Fruit fly (Drosophila melanogaster) whole organism, embryonic: ENCODE data around the gene CG4757.

Experiments
- Antp ChIP-seq: fragments of 200-800 bp; sonication (Bioruptor generic); optimal IDR thresholded peaks from 3 replicates; lab custom pipeline; 2016; ENCODE audit warnings: missing biosample characterization, missing genetic modification characterization
- CG10209 ChIP-seq: fragments of 200-800 bp; sonication (Bioruptor generic); optimal IDR thresholded peaks from 3 replicates; lab custom pipeline; 2017; ENCODE audit warnings: missing biosample characterization, mild to moderate bottlenecking, missing genetic modification characterization, missing genetic modification reagents
- CG10274 ChIP-seq: fragments of 200-800 bp; sonication (Bioruptor generic); optimal IDR thresholded peaks from 3 replicates; lab custom pipeline; 2017; ENCODE audit warnings: missing biosample characterization, mild to moderate bottlenecking, missing genetic modification characterization
- CG11247 ChIP-seq: fragments of 200-800 bp; sonication (Bioruptor generic); IDR thresholded peaks from 2 replicates; pipeline ENCODE4 v1.3.6; 2022; ENCODE audit warnings: missing biosample characterization, missing genetic modification characterization
- CG12659 ChIP-seq: fragments of 200-800 bp; sonication (Bioruptor generic); optimal IDR thresholded peaks from 3 replicates; lab custom pipeline; 2017; ENCODE audit warnings: mild to moderate bottlenecking, missing biosample characterization, missing genetic modification reagents, missing genetic modification characterization
- CG1529 ChIP-seq: fragments of 200-800 bp; sonication (Bioruptor generic); optimal IDR thresholded peaks from 3 replicates; lab custom pipeline; 2018; ENCODE audit warnings: missing biosample characterization, missing genetic modification characterization
- CG15696 ChIP-seq: fragments of 200-800 bp; sonication (Bioruptor generic); optimal IDR thresholded peaks from 2 replicates; lab custom pipeline; 2019; ENCODE audit warnings: missing biosample characterization, mild to moderate bottlenecking, missing genetic modification characterization, moderate library complexity
- CG1603 ChIP-seq: fragments of 200-800 bp; sonication (Bioruptor generic); optimal IDR thresholded peaks from 2 replicates; lab custom pipeline; 2019; ENCODE audit warnings: missing biosample characterization, mild to moderate bottlenecking, missing genetic modification characterization, moderate library complexity
- CG16863 ChIP-seq: fragments of 200-800 bp; sonication (Bioruptor generic); optimal IDR thresholded peaks from 3 replicates; lab custom pipeline; 2016; ENCODE audit warnings: missing biosample characterization, missing genetic modification characterization
- CG17186 ChIP-seq: fragments of 200-800 bp; sonication (Bioruptor generic); optimal IDR thresholded peaks from 3 replicates; lab custom pipeline; 2017; ENCODE audit warnings: missing biosample characterization, missing genetic modification reagents, missing genetic modification characterization
- CG2889 ChIP-seq: fragments of 200-800 bp; sonication (Bioruptor generic); IDR thresholded peaks from 3 replicates; pipeline ENCODE4 v1.3.6; 2022; ENCODE audit warnings: missing biosample characterization, missing genetic modification characterization
- CG30020 ChIP-seq: fragments of 200-800 bp; optimal IDR thresholded peaks from 2 replicates; lab custom pipeline; 2019; ENCODE audit warnings: missing biosample characterization, mild to moderate bottlenecking, missing genetic modification characterization, moderate library complexity
- CG30431 ChIP-seq: fragments of 200-800 bp; sonication (Bioruptor generic); optimal IDR thresholded peaks from 2 replicates; lab custom pipeline; 2017; ENCODE audit warnings: missing biosample characterization, missing genetic modification characterization
- CG3281 ChIP-seq: fragments of 200-800 bp; sonication (Bioruptor generic); optimal IDR thresholded peaks from 3 replicates; lab custom pipeline; 2017; ENCODE audit warnings: missing biosample characterization, mild to moderate bottlenecking, missing genetic modification characterization
- CG3407 ChIP-seq: fragments of 200-800 bp; sonication (Bioruptor generic); optimal IDR thresholded peaks from 2 replicates; lab custom pipeline; 2018; ENCODE audit warnings: missing biosample characterization, mild to moderate bottlenecking, missing genetic modification characterization
- CG3838 ChIP-seq: fragments of 200-800 bp; sonication (Bioruptor generic); optimal IDR thresholded peaks from 3 replicates; lab custom pipeline; 2016; ENCODE audit warnings: missing biosample characterization, missing genetic modification characterization
- CG5180 ChIP-seq: fragments of 200-800 bp; sonication (Bioruptor generic); optimal IDR thresholded peaks from 3 replicates; lab custom pipeline; 2017; ENCODE audit warnings: missing biosample characterization, missing genetic modification characterization, mild to moderate bottlenecking, moderate library complexity, missing genetic modification reagents
- CG6175 ChIP-seq: fragments of 200-800 bp; sonication (Bioruptor generic); IDR thresholded peaks from 3 replicates; pipeline ENCODE4 v1.3.6; 2022; ENCODE audit warnings: missing biosample characterization, missing genetic modification characterization
- CG6791 ChIP-seq: fragments of 200-800 bp; sonication (Bioruptor generic); IDR thresholded peaks from 3 replicates; pipeline ENCODE4 v1.3.6; 2022; ENCODE audit warnings: missing biosample characterization, missing genetic modification characterization; ENCODE audit not compliant: partially characterized antibody
- CG7372 ChIP-seq: fragments of 200-800 bp; sonication (Bioruptor generic); IDR thresholded peaks from 2 replicates; pipeline ENCODE4 v1.3.6; 2022; ENCODE audit warnings: missing biosample characterization, missing genetic modification characterization
- CG7556 ChIP-seq: fragments of 200-800 bp; sonication (Bioruptor generic); optimal IDR thresholded peaks from 2 replicates; lab custom pipeline; 2017; ENCODE audit warnings: missing biosample characterization, mild to moderate bottlenecking, missing genetic modification characterization
- CG7987 ChIP-seq: fragments of 200-800 bp; sonication (Bioruptor generic); optimal IDR thresholded peaks from 2 replicates; lab custom pipeline; 2018; ENCODE audit warnings: missing biosample characterization, mild to moderate bottlenecking, missing genetic modification characterization, moderate library complexity
- CG8388 ChIP-seq: fragments of 200-800 bp; sonication (Bioruptor generic); optimal IDR thresholded peaks from 2 replicates; lab custom pipeline; 2019; ENCODE audit warnings: missing biosample characterization, mild to moderate bottlenecking, missing genetic modification characterization, moderate library complexity
- CkIIα-i1 ChIP-seq: fragments of 200-800 bp; sonication (Bioruptor generic); IDR thresholded peaks from 2 replicates; pipeline ENCODE4 v1.3.6; 2022; ENCODE audit warnings: missing biosample characterization, missing genetic modification characterization
- Dek ChIP-seq: fragments of 200-800 bp; sonication (Bioruptor generic); optimal IDR thresholded peaks from 3 replicates; lab custom pipeline; 2019; ENCODE audit warnings: missing biosample characterization, mild to moderate bottlenecking, missing genetic modification characterization, moderate library complexity
- Ets97D ChIP-seq: fragments of 200-800 bp; sonication (Bioruptor generic); optimal IDR thresholded peaks from 3 replicates; lab custom pipeline; 2016; ENCODE audit warnings: missing biosample characterization, missing genetic modification characterization
- Fer1 ChIP-seq: fragments of 200-800 bp; sonication (Bioruptor generic); optimal IDR thresholded peaks from 2 replicates; lab custom pipeline; 2017; ENCODE audit warnings: missing biosample characterization, mild to moderate bottlenecking, missing genetic modification characterization
- Mad ChIP-seq: fragments of 200-800 bp; sonication (Bioruptor generic); optimal IDR thresholded peaks from 2 replicates; lab custom pipeline; 2016; ENCODE audit warnings: missing biosample characterization, missing genetic modification characterization
- Med ChIP-seq: fragments of 200-800 bp; sonication (Bioruptor generic); peaks from one replicate; lab custom pipeline; 2016; ENCODE audit warnings: missing biosample characterization, missing genetic modification characterization, mild to moderate bottlenecking, inconsistent platforms, moderate library complexity
- PHDP ChIP-seq: fragments of 200-800 bp; sonication (Bioruptor generic); optimal IDR thresholded peaks from 3 replicates; lab custom pipeline; 2018; ENCODE audit warnings: missing biosample characterization, mild to moderate bottlenecking, missing genetic modification characterization, moderate library complexity
- ato ChIP-seq: fragments of 200-800 bp; sonication (Bioruptor generic); IDR thresholded peaks from 2 replicates; pipeline ENCODE4 v1.3.6; 2022; ENCODE audit warnings: missing biosample characterization, missing genetic modification characterization; ENCODE audit not compliant: partially characterized antibody
- caup ChIP-seq: fragments of 200-800 bp; sonication (Bioruptor generic); optimal IDR thresholded peaks from 3 replicates; lab custom pipeline; 2017; ENCODE audit warnings: missing biosample characterization, mild to moderate bottlenecking, missing genetic modification characterization, moderate library complexity; ENCODE audit not compliant: severe bottlenecking
- croc ChIP-seq: fragments of 200-800 bp; sonication (Bioruptor generic); conservative IDR thresholded peaks from 3 replicates; pipeline ENCODE4 v1.3.6; 2022; ENCODE audit warnings: missing biosample characterization, missing genetic modification characterization
- dysf ChIP-seq: fragments of 200-800 bp; sonication (Bioruptor generic); IDR thresholded peaks from 3 replicates; pipeline ENCODE4 v1.3.6; 2022; ENCODE audit warnings: missing biosample characterization, missing genetic modification characterization
- ems ChIP-seq: fragments of 200-800 bp; sonication (Bioruptor generic); optimal IDR thresholded peaks from 3 replicates; lab custom pipeline; 2016; ENCODE audit warnings: missing biosample characterization, missing genetic modification characterization
- eyg ChIP-seq: fragments of 200-800 bp; sonication (Bioruptor generic); optimal IDR thresholded peaks from 3 replicates; lab custom pipeline; 2016; ENCODE audit warnings: missing biosample characterization, missing genetic modification characterization
- grau ChIP-seq: fragments of 200-800 bp; optimal IDR thresholded peaks from 3 replicates; lab custom pipeline; 2019; ENCODE audit warnings: missing biosample characterization, mild to moderate bottlenecking, missing genetic modification characterization, moderate library complexity
- grn ChIP-seq: fragments of 200-800 bp; sonication (Bioruptor generic); optimal IDR thresholded peaks from 3 replicates; lab custom pipeline; 2017; ENCODE audit warnings: missing biosample characterization, missing genetic modification characterization
- ham ChIP-seq: fragments of 200-800 bp; sonication (Bioruptor generic); IDR thresholded peaks from 2 replicates; pipeline ENCODE4 v1.3.6; 2022; ENCODE audit warnings: missing biosample characterization, missing genetic modification characterization
- ind ChIP-seq: fragments of 200-800 bp; sonication (Bioruptor generic); optimal IDR thresholded peaks from 3 replicates; lab custom pipeline; 2016; ENCODE audit warnings: missing biosample characterization, missing genetic modification characterization
- jing ChIP-seq: fragments of 200-800 bp; sonication (Bioruptor generic); optimal IDR thresholded peaks from 2 replicates; lab custom pipeline; 2018; ENCODE audit warnings: missing biosample characterization, mild to moderate bottlenecking, missing genetic modification characterization
- pb ChIP-seq: fragments of 200-800 bp; sonication (Bioruptor generic); optimal IDR thresholded peaks from 3 replicates; lab custom pipeline; 2016; ENCODE audit warnings: missing biosample characterization, missing genetic modification characterization
- pfk ChIP-seq: fragments of 200-800 bp; sonication (Bioruptor generic); optimal IDR thresholded peaks from 2 replicates; lab custom pipeline; 2018; ENCODE audit warnings: missing biosample characterization, mild to moderate bottlenecking, missing genetic modification characterization, moderate library complexity
- pho ChIP-seq: fragments of 200-800 bp; sonication (Bioruptor generic); optimal IDR thresholded peaks from 2 replicates; lab custom pipeline; 2016; ENCODE audit warnings: missing biosample characterization, missing genetic modification characterization
- run ChIP-seq: fragments of 200-800 bp; sonication (Bioruptor generic); optimal IDR thresholded peaks from 3 replicates; lab custom pipeline; 2018; ENCODE audit warnings: missing biosample characterization, mild to moderate bottlenecking, missing genetic modification characterization
- shn ChIP-seq: fragments of 200-800 bp; sonication (Bioruptor generic); optimal IDR thresholded peaks from 3 replicates; lab custom pipeline; 2016; ENCODE audit warnings: missing biosample characterization, missing genetic modification characterization
- tll ChIP-seq, 2 experiments: fragments of 200-800 bp in 1 of 2; fragments of >200 bp in 1 of 2; sonication (Bioruptor generic) in 1 of 2; optimal IDR thresholded peaks; 2 replicates each; lab custom pipeline; 2017 to 2019; ENCODE audit warnings: missing biosample characterization in 2 of 2, missing genetic modification characterization in 2 of 2, mild to moderate bottlenecking in 1 of 2, moderate library complexity in 1 of 2
- vvl ChIP-seq: fragments of 200-800 bp; sonication (Bioruptor generic); IDR thresholded peaks from 2 replicates; pipeline ENCODE4 v1.3.6; 2022; ENCODE audit warnings: missing biosample characterization, missing genetic modification characterization
- yki ChIP-seq: fragments of >200 bp; optimal IDR thresholded peaks from 3 replicates; lab custom pipeline; 2018
- zf30C ChIP-seq: fragments of 200-800 bp; sonication (Bioruptor generic); optimal IDR thresholded peaks from 3 replicates; lab custom pipeline; 2018; ENCODE audit warnings: missing biosample characterization, mild to moderate bottlenecking, missing genetic modification characterization

Gene CG4757

DNA sequence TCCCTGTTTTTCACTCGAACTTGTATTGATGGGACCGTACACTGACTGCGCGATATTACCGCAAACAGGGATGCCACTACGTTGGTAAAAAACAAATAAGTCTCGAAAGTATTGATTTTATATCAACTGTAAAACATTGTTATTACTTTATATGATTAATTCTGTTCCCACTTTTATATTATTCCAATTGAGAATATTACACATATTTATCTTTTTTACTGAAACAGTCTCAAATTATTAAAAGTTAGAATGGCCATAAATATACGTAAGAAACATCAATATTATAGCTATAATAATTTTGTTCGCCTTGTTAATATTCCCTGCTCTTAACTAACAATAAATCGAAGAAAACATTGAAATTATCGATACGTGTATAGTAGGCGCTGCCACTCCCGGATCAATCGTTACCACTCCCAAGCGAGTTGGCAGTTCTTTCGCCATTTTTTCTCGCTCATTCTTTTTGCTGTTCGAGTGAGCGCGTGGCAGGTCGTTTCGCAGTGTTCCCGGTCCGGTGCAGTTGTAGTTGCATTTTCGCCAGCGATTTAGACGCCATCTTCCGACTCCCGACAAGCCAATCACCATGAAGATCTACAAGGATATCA, 48.9 kb downstream of the CG4757 start, which contains the start of the genes SdhC and Tctp (continued):
- TF ChIP-seq jing (GFP tag; lab: Kevin White, UChicago), result no peak
- TF ChIP-seq CG12659, result peak; percentile 83
- TF ChIP-seq CG16863, result peak; percentile 49
- peak; percentile 50 for TF ChIP-seq Fer1
- peak; percentile 2 for TF ChIP-seq CG5180 (GFP tag; lab: Kevin White, UChicago)
- TF ChIP-seq CG10274 (GFP tag; lab: Kevin White, UChicago), result no peak
- TF ChIP-seq croc (GFP tag; lab: Robert Waterston, UW), result no peak
- peak; percentile 87 for TF ChIP-seq Ets97D (GFP tag; lab: Kevin White, UChicago)
- TF ChIP-seq grn (GFP tag; lab: Kevin White, UChicago), result no peak
- TF ChIP-seq ham (GFP tag; lab: Robert Waterston, UW), result no peak
- peak; percentile 40 for TF ChIP-seq CG17186
- TF ChIP-seq CG3407 (GFP tag; lab: Kevin White, UChicago), result no peak
- no peak for TF ChIP-seq ato
- TF ChIP-seq caup (GFP tag; lab: Kevin White, UChicago), result peak; percentile 20
- TF ChIP-seq yki (lab: Kevin White, UChicago), result no peak
- peak; percentile 18 for TF ChIP-seq pb (GFP tag; lab: Kevin White, UChicago)
- peak; percentile 89 for TF ChIP-seq Med (GFP tag; lab: Kevin White, UChicago)
- peak; percentile 27 for TF ChIP-seq pfk
- TF ChIP-seq run (tag; lab: Kevin White, UChicago), result peak; percentile 41
- TF ChIP-seq CG8388 (GFP tag; lab: Kevin White, UChicago), result peak; percentile 15
- TF ChIP-seq zf30C (GFP tag; lab: Kevin White, UChicago), result no peak
- TF ChIP-seq CG1603 (tag; lab: Kevin White, UChicago), result peak; percentile 36
- no peak for TF ChIP-seq eyg (GFP tag; lab: Kevin White, UChicago)
- no peak for TF ChIP-seq tll (GFP tag; optimal IDR thresholded peaks at IDR 0.05; lab: Kevin White, UChicago)
- TF ChIP-seq CG3281 (GFP tag; lab: Kevin White, UChicago), result peak; percentile 5
- TF ChIP-seq CG30431 (GFP tag; lab: Kevin White, UChicago), result no peak
- TF ChIP-seq ems (GFP tag; lab: Kevin White, UChicago), result no peak
- TF ChIP-seq CG7556 (GFP tag; lab: Kevin White, UChicago), result peak; percentile 33
- peak; percentile 12 for TF ChIP-seq CG10209 (GFP tag; lab: Kevin White, UChicago)
- no peak for TF ChIP-seq CG6175
- TF ChIP-seq Mad, result peak; percentile 20
- no peak for TF ChIP-seq CG3838
- peak; percentile 55 for TF ChIP-seq pho
- TF ChIP-seq CG15696 (tag; lab: Kevin White, UChicago), result peak; percentile 57
- TF ChIP-seq grau (tag; lab: Kevin White, UChicago), result peak; percentile 61
- peak; percentile 62 for TF ChIP-seq CG6791 (GFP tag; lab: Robert Waterston, UW)
- no peak for TF ChIP-seq CG7372 (GFP tag; lab: Robert Waterston, UW)
- TF ChIP-seq CkIIα-i1 (GFP tag; lab: Robert Waterston, UW), result no peak
- peak; percentile 22 for TF ChIP-seq Antp (GFP tag; lab: Kevin White, UChicago)
- TF ChIP-seq vvl, result 0 out of 2 replicates have a peak, but pooled peaks have one; percentile 34
- TF ChIP-seq ind, result peak; percentile 37
- peak; percentile 6 for TF ChIP-seq CG1529 (GFP tag; lab: Kevin White, UChicago)
- TF ChIP-seq CG7987 (GFP tag; lab: Kevin White, UChicago), result no peak
- peak; percentile 38 for TF ChIP-seq shn (GFP tag; lab: Kevin White, UChicago)
- peak; percentile 64 for TF ChIP-seq CG30020 (tag; lab: Kevin White, UChicago)
- TF ChIP-seq dysf (GFP tag; lab: Robert Waterston, UW), result no peak
- TF ChIP-seq PHDP (tag; lab: Kevin White, UChicago), result peak; percentile 4
- TF ChIP-seq CG2889 (GFP tag; lab: Robert Waterston, UW), result no peak
- peak; percentile 52 for TF ChIP-seq Dek (tag; lab: Kevin White, UChicago)
- TF ChIP-seq CG11247, result no peak
